Worm (Caenorhabditis elegans) whole organism, L4 larva: ENCODE data around the gene F38E9.4.

Source experiments
- D1046.2 ChIP-seq: fragments of 200-800 bp; sonication (Bioruptor generic); IDR thresholded peaks from 2 replicates; pipeline ENCODE4 v1.3.6; 2022; ENCODE audit warnings: missing genetic modification characterization, missing compliant biosample characterization
- R02D3.7 ChIP-seq: fragments of 150-350 bp; sonication (generic microtip); optimal IDR thresholded peaks from 3 replicates; lab custom pipeline; 2014; ENCODE audit warnings: missing biosample characterization, missing genetic modification characterization
- T20F7.1 ChIP-seq: fragments of 200-800 bp; sonication (Bioruptor generic); optimal IDR thresholded peaks from 2 replicates; lab custom pipeline; 2018; ENCODE audit warnings: mild to moderate bottlenecking, missing genetic modification characterization, missing compliant biosample characterization
- T26A8.4 ChIP-seq: fragments of 200-800 bp; sonication (Bioruptor generic); IDR thresholded peaks from 2 replicates; pipeline ENCODE4 v1.3.6; 2022; ENCODE audit warnings: missing genetic modification characterization, missing compliant biosample characterization
- aha-1 ChIP-seq: fragments of 150-350 bp; peaks from one replicate; lab custom pipeline; 2014; ENCODE audit warnings: missing biosample characterization, missing genetic modification characterization
- arid-1 ChIP-seq: fragments of 200-800 bp; sonication (Bioruptor generic); conservative IDR thresholded peaks from 2 replicates; pipeline ENCODE4 v1.3.6; 2022; ENCODE audit warnings: missing genetic modification reagents, missing genetic modification characterization, missing compliant biosample characterization
- attf-4 ChIP-seq: sonication (generic microtip); optimal IDR thresholded peaks from 3 replicates; lab custom pipeline; 2017; ENCODE audit warnings: missing biosample characterization, missing genetic modification characterization
- ceh-32 ChIP-seq: sonication (generic microtip); optimal IDR thresholded peaks from 2 replicates; lab custom pipeline; 2016; ENCODE audit warnings: mild to moderate bottlenecking, missing genetic modification characterization, missing compliant biosample characterization; ENCODE audit not compliant: poor library complexity
- ceh-44 ChIP-seq: fragments of 200-800 bp; sonication (Bioruptor generic); IDR thresholded peaks from 2 replicates; pipeline ENCODE4 v1.3.6; 2022; ENCODE audit warnings: missing genetic modification reagents, missing genetic modification characterization, missing compliant biosample characterization
- ceh-82 ChIP-seq: sonication (generic microtip); optimal IDR thresholded peaks from 2 replicates; lab custom pipeline; 2017; ENCODE audit warnings: missing biosample characterization, missing genetic modification characterization
- ces-1 ChIP-seq: fragments of 150-350 bp; sonication (generic microtip); optimal IDR thresholded peaks from 4 replicates; lab custom pipeline; 2014; ENCODE audit warnings: missing biosample characterization, missing genetic modification reagents, missing genetic modification characterization
- daf-19 ChIP-seq: fragments of 200-800 bp; sonication (Bioruptor generic); conservative IDR thresholded peaks from 2 replicates; pipeline ENCODE4 v1.3.6; 2022; ENCODE audit warnings: missing genetic modification characterization, missing compliant biosample characterization
- dmd-6 ChIP-seq: fragments of 200-800 bp; sonication (Bioruptor generic); IDR thresholded peaks from 2 replicates; pipeline ENCODE4 v1.3.6; 2022; ENCODE audit warnings: missing genetic modification reagents, missing genetic modification characterization, missing compliant biosample characterization
- dpl-1 ChIP-seq: fragments of 150-350 bp; optimal IDR thresholded peaks from 2 replicates; lab custom pipeline; 2014; ENCODE audit warnings: missing biosample characterization, missing genetic modification reagents, missing genetic modification characterization
- dve-1 ChIP-seq: sonication (generic microtip); optimal IDR thresholded peaks from 2 replicates; lab custom pipeline; 2017; ENCODE audit warnings: antibody characterized with exemption, mild to moderate bottlenecking, missing genetic modification characterization, missing compliant biosample characterization; ENCODE audit not compliant: insufficient read depth
- egl-43 ChIP-seq: fragments of 200-800 bp; sonication (Bioruptor generic); IDR thresholded peaks from 2 replicates; pipeline ENCODE4 v1.3.6; 2022; ENCODE audit warnings: missing genetic modification reagents, missing genetic modification characterization, missing compliant biosample characterization
- fkh-10 ChIP-seq: fragments of 150-350 bp; optimal IDR thresholded peaks from 2 replicates; lab custom pipeline; 2014; ENCODE audit warnings: missing biosample characterization, missing genetic modification reagents, missing genetic modification characterization
- hmg-1.1 ChIP-seq: fragments of 200-800 bp; sonication (Bioruptor generic); IDR thresholded peaks from 2 replicates; pipeline ENCODE4 v1.3.6; 2022; ENCODE audit warnings: missing genetic modification reagents, missing genetic modification characterization, missing compliant biosample characterization
- lim-7 ChIP-seq: fragments of 200-800 bp; sonication (Bioruptor generic); IDR thresholded peaks from 2 replicates; pipeline ENCODE4 v1.3.6; 2022; ENCODE audit warnings: missing genetic modification characterization, missing compliant biosample characterization
- lin-1 ChIP-seq: fragments of 200-800 bp; sonication (Bioruptor generic); IDR thresholded peaks from 2 replicates; pipeline ENCODE4 v1.3.6; 2022; ENCODE audit warnings: missing genetic modification reagents, missing genetic modification characterization, missing compliant biosample characterization
- lin-13 ChIP-seq: fragments of 150-350 bp; optimal IDR thresholded peaks from 2 replicates; lab custom pipeline; 2014; ENCODE audit warnings: missing biosample characterization, missing genetic modification reagents, missing genetic modification characterization
- lin-38 ChIP-seq: fragments of 200-800 bp; sonication (Bioruptor generic); IDR thresholded peaks from 2 replicates; pipeline ENCODE4 v1.3.6; 2022; ENCODE audit warnings: missing genetic modification reagents, missing genetic modification characterization, missing compliant biosample characterization
- lsy-2 ChIP-seq, 2 experiments: fragments of 150-350 bp in 1 of 2; sonication (generic microtip) in 1 of 2; optimal IDR thresholded peaks; 2 replicates each; lab custom pipeline; 2014 to 2017; ENCODE audit warnings: missing biosample characterization in 2 of 2, missing genetic modification characterization in 2 of 2
- madf-5 ChIP-seq, 2 experiments: fragments of 200-800 bp; sonication (Bioruptor generic); IDR thresholded peaks; 2 replicates each; pipeline ENCODE4 v1.3.6; 2022; ENCODE audit warnings: missing compliant biosample characterization in 2 of 2, missing genetic modification characterization in 2 of 2
- mep-1 ChIP-seq: fragments of 150-350 bp; sonication (generic microtip); optimal IDR thresholded peaks from 3 replicates; lab custom pipeline; 2014; ENCODE audit warnings: missing biosample characterization, missing genetic modification characterization
- nhr-11 ChIP-seq: fragments of 150-350 bp; optimal IDR thresholded peaks from 2 replicates; lab custom pipeline; 2014; ENCODE audit warnings: missing biosample characterization, missing genetic modification characterization
- nhr-28 ChIP-seq: fragments of 150-350 bp; optimal IDR thresholded peaks from 2 replicates; lab custom pipeline; 2014; ENCODE audit warnings: missing biosample characterization, missing genetic modification characterization
- nhr-42 ChIP-seq: fragments of 200-800 bp; sonication (Bioruptor generic); IDR thresholded peaks from 2 replicates; pipeline ENCODE4 v1.3.6; 2022; ENCODE audit warnings: missing genetic modification characterization, missing compliant biosample characterization
- nhr-48 ChIP-seq: sonication (generic microtip); optimal IDR thresholded peaks from 2 replicates; lab custom pipeline; 2016; ENCODE audit warnings: mild to moderate bottlenecking, missing genetic modification characterization, missing compliant biosample characterization
- nhr-6 ChIP-seq: fragments of 150-350 bp; optimal IDR thresholded peaks from 2 replicates; lab custom pipeline; 2014; ENCODE audit warnings: missing biosample characterization, missing genetic modification characterization
- nhr-77 ChIP-seq: fragments of 150-350 bp; optimal IDR thresholded peaks from 2 replicates; lab custom pipeline; 2014; ENCODE audit warnings: missing biosample characterization, missing genetic modification characterization
- php-3 ChIP-seq: fragments of 200-800 bp; sonication (Bioruptor generic); IDR thresholded peaks from 2 replicates; pipeline ENCODE4 v1.3.6; 2022; ENCODE audit warnings: missing genetic modification reagents, missing genetic modification characterization, missing compliant biosample characterization
- pqm-1 ChIP-seq: sonication (generic microtip); optimal IDR thresholded peaks from 2 replicates; lab custom pipeline; 2017; ENCODE audit warnings: missing biosample characterization, missing genetic modification characterization
- rbr-2 ChIP-seq: sonication (generic microtip); optimal IDR thresholded peaks from 2 replicates; lab custom pipeline; 2016; ENCODE audit warnings: missing genotype, missing genetic modification characterization, missing compliant biosample characterization
- set-16 ChIP-seq: fragments of 200-800 bp; sonication (Bioruptor generic); IDR thresholded peaks from 2 replicates; pipeline ENCODE4 v1.3.6; 2022; ENCODE audit warnings: missing genetic modification reagents, missing genetic modification characterization, missing compliant biosample characterization
- snpc-1.2 ChIP-seq: fragments of 200-800 bp; sonication (Bioruptor generic); IDR thresholded peaks from 2 replicates; pipeline ENCODE4 v1.3.6; 2022; ENCODE audit warnings: missing genetic modification reagents, missing genetic modification characterization, missing compliant biosample characterization
- snpc-4 ChIP-seq: fragments of 150-350 bp; optimal IDR thresholded peaks from 2 replicates; lab custom pipeline; 2014; ENCODE audit warnings: missing biosample characterization, missing genetic modification characterization
- spr-1 ChIP-seq: sonication (generic microtip); optimal IDR thresholded peaks from 2 replicates; lab custom pipeline; 2016; ENCODE audit warnings: mild to moderate bottlenecking, missing genetic modification characterization, missing compliant biosample characterization
- spr-3 ChIP-seq: fragments of 200-800 bp; sonication (Bioruptor generic); optimal IDR thresholded peaks from 2 replicates; lab custom pipeline; 2018; ENCODE audit warnings: mild to moderate bottlenecking, missing genetic modification characterization, missing compliant biosample characterization
- tra-1 ChIP-seq: fragments of 200-800 bp; sonication (Bioruptor generic); IDR thresholded peaks from 2 replicates; pipeline ENCODE4 v1.3.6; 2022; ENCODE audit warnings: missing genetic modification reagents, missing genetic modification characterization, missing compliant biosample characterization
- unc-39 ChIP-seq: sonication (generic microtip); optimal IDR thresholded peaks from 2 replicates; lab custom pipeline; 2017; ENCODE audit warnings: missing biosample characterization, missing genetic modification characterization
- unc-62 ChIP-seq, 3 experiments: fragments of 150-350 bp in 1 of 3; sonication (generic microtip); optimal IDR thresholded peaks in 2 of 3; peaks in 1 of 3; 1 replicate in 1 of 3; 2 replicates in 2 of 3; lab custom pipeline; 2014 to 2017; ENCODE audit warnings: missing biosample characterization in 3 of 3, missing genetic modification characterization in 3 of 3, missing genetic modification reagents in 3 of 3, missing genotype in 1 of 3
- zfp-2 ChIP-seq: sonication (generic microtip); optimal IDR thresholded peaks from 2 replicates; lab custom pipeline; 2016; ENCODE audit warnings: mild to moderate bottlenecking, missing genetic modification characterization, missing compliant biosample characterization
- zfp-3 ChIP-seq: fragments of 200-800 bp; sonication (Bioruptor generic); conservative IDR thresholded peaks from 2 replicates; pipeline ENCODE4 v1.3.6; 2022; ENCODE audit warnings: missing genetic modification reagents, missing genetic modification characterization, missing compliant biosample characterization
- ztf-7 ChIP-seq: fragments of 150-350 bp; optimal IDR thresholded peaks from 2 replicates; lab custom pipeline; 2014; ENCODE audit warnings: missing biosample characterization, missing genetic modification characterization

Gene F38E9.4

ce11 chrX:16445793-16446248 lies 5.9 kb upstream of the F38E9.4 start, which contains the start of gene twf-2 (continued):
- peak; percentile 50 for TF ChIP-seq spr-1 (tag; lab: Kevin White, UChicago)
- TF ChIP-seq mep-1, result peak; percentile 88
- TF ChIP-seq hmg-1.1 (GFP tag; lab: Robert Waterston, UW), result peak; percentile 89
- TF ChIP-seq unc-39 (tag; lab: Kevin White, UChicago), result no peak
- TF ChIP-seq rbr-2, result peak; percentile 84
- TF ChIP-seq spr-3 (GFP tag; lab: Kevin White, UChicago), result no peak
- TF ChIP-seq lin-1 (GFP tag; lab: Robert Waterston, UW), result peak; percentile 80; the same call in 1 of the 2 replicates
- peak; percentile 50 for TF ChIP-seq ztf-7 (tag; lab: Kevin White, UChicago)
- no peak for TF ChIP-seq R02D3.7 (tag; lab: Kevin White, UChicago)
- TF ChIP-seq, all 104 proteins: peak for 36

- TF ChIP-seq hmg-1.1 (GFP tag; lab: Robert Waterston, UW), result no peak
- TF ChIP-seq ceh-82 (tag; lab: Kevin White, UChicago), result no peak
- no peak for TF ChIP-seq ces-1 (GFP tag; lab: Kevin White, UChicago)
- peak; percentile 47 for TF ChIP-seq set-16 (GFP tag; lab: Robert Waterston, UW)
- peak; percentile 40; the same call in 1 of the 2 replicates for TF ChIP-seq egl-43
Measured at ce11 chrX:16447116-16447515, 4.6 kb upstream of the F38E9.4 start.

ce11 chrX:16451124-16451523 lies 618 bp upstream of the F38E9.4 start:
- TF ChIP-seq arid-1 (no peak), unc-62 (GFP tag; optimal IDR thresholded peaks at IDR 0.05 in 1 of 2; lab: Kevin White, UChicago) (peak in 1 of 2 experiments; percentile 95), unc-62 (tag; optimal IDR thresholded peaks at IDR 0.05; lab: Kevin White, UChicago) (no peak)

- TF ChIP-seq attf-4 (no peak), snpc-4 (tag; lab: Kevin White, UChicago) (no peak), nhr-6 (tag; lab: Kevin White, UChicago) (no peak), lin-38 (GFP tag; lab: Robert Waterston, UW) (no peak), fkh-10 (GFP tag; lab: Kevin White, UChicago) (no peak), lin-1 (GFP tag; lab: Robert Waterston, UW) (no peak), pqm-1 (tag; lab: Kevin White, UChicago) (peak; percentile 95), madf-5 (GFP tag; IDR thresholded peaks at IDR 0.05; lab: Robert Waterston, UW) (no peak), snpc-1.2 (GFP tag; lab: Robert Waterston, UW) (no peak), hmg-1.1 (GFP tag; lab: Robert Waterston, UW) (no peak), zfp-3 (GFP tag; lab: Robert Waterston, UW) (no peak), arid-1 (no peak), nhr-28 (tag; lab: Kevin White, UChicago) (peak; percentile 72), ztf-7 (tag; lab: Kevin White, UChicago) (no peak), egl-43 (no peak), ces-1 (GFP tag; lab: Kevin White, UChicago) (no peak), nhr-77 (tag; lab: Kevin White, UChicago) (no peak), dve-1 (tag; lab: Kevin White, UChicago) (peak; percentile 55), zfp-2 (no peak), lin-13 (no peak), ceh-44 (GFP tag; lab: Robert Waterston, UW) (no peak), dpl-1 (no peak), tra-1 (GFP tag; lab: Robert Waterston, UW) (no peak), nhr-48 (tag; lab: Kevin White, UChicago) (no peak), D1046.2 (GFP tag; lab: Robert Waterston, UW) (no peak), nhr-11 (no peak), T20F7.1 (GFP tag; lab: Kevin White, UChicago) (no peak), ceh-32 (no peak), aha-1 (no peak), dmd-6 (GFP tag; lab: Robert Waterston, UW) (peak; percentile 54; the same call in 1 of the 2 replicates), T26A8.4 (no peak), nhr-42 (GFP tag; lab: Robert Waterston, UW) (no peak), lsy-2 (tag; optimal IDR thresholded peaks at IDR 0.05; lab: Kevin White, UChicago) (no peak), lim-7 (GFP tag; lab: Robert Waterston, UW) (no peak), php-3 (GFP tag; lab: Robert Waterston, UW) (peak; percentile 49; the same call in 1 of the 2 replicates), daf-19 (no peak), rbr-2 (no peak)
Measured at ce11 chrX:16456659-16457058, 4.9 kb downstream of the F38E9.4 start, which contains the start of gene nas-39. nas-39 (plus strand) TSS chrX:16456927.
